Worm (Caenorhabditis elegans) whole organism, midembryonic: ENCODE measurements around the gene nhr-9.

Source experiments
- flt-1 ChIP-seq: fragments of 200-800 bp; sonication (Bioruptor generic); IDR thresholded peaks from 2 replicates; pipeline ENCODE4 v1.3.6; 2022; ENCODE audit warnings: missing genetic modification characterization, missing compliant biosample characterization
- klf-2 ChIP-seq: fragments of 200-800 bp; sonication (Bioruptor generic); conservative IDR thresholded peaks from 2 replicates; pipeline ENCODE4 v1.3.6; 2022; ENCODE audit warnings: missing genetic modification reagents, missing genetic modification characterization, missing compliant biosample characterization
- med-1 ChIP-seq: sonication (generic microtip); optimal IDR thresholded peaks from 2 replicates; lab custom pipeline; 2017; ENCODE audit warnings: missing genetic modification characterization, mild to moderate bottlenecking, missing compliant biosample characterization, antibody characterized with exemption, missing genetic modification reagents; ENCODE audit not compliant: insufficient read depth
- tab-1 ChIP-seq: fragments of 200-800 bp; sonication (Bioruptor generic); IDR thresholded peaks from 2 replicates; pipeline ENCODE4 v1.3.6; 2022; ENCODE audit warnings: missing genetic modification characterization, missing compliant biosample characterization

DNA sequence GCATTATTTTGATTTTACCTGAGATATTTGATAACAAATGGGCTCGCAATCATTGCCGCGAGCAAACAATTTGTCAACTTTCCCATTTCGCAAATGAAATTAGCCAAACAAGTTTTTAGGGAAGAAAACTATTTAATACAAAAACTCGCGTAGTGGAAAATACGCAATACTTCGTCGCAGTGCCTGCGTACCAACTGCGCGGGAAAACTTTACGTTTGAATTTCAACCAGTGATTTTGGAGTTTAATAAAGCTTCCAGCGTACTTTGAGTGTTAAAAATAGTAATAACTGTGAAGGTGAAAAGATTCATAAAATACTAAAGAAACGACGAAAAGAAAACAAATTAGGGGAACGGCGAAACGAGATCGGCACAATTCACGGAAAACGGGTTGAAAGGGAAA lies 10.4 kb upstream of the nhr-9 start, which contains the start of gene tofu-7:
- TF ChIP-seq med-1 (GFP tag; lab: Kevin White, UChicago): no peak
- TF ChIP-seq flt-1 (GFP tag; lab: Robert Waterston, UW): no peak
- no peak for TF ChIP-seq tab-1
- TF ChIP-seq klf-2 (GFP tag; lab: Robert Waterston, UW): no peak
